Fruit fly (Drosophila melanogaster): ENCODE data around the gene trh.

The trh gene

DNA sequence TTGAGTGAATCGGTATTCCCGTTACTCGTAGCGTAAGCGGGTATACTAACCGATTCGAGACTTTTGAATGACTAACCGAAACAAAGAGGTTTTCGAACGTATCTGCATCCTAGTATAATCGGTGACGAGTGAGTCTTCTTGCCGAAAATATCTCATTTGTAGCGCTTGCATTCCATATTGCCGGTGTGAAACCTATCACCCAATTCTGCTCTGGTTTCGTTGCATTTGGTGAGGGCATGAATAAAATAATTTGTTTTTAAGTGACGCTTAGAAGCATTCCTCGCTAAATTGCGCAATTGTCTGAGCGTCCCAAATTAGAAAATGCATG lies 72.5 kb downstream of the trh start:
- no peak for TF ChIP-seq noc (tag; optimal IDR thresholded peaks at IDR 0.05)

dm6 chr3L:319145-320009 lies 73.1 kb downstream of the trh start, which contains the start of gene fwd:
fwd (minus strand) TSS chr3L:319884.
- peak; percentile 36 for TF ChIP-seq noc (tag; optimal IDR thresholded peaks at IDR 0.05)

DNA sequence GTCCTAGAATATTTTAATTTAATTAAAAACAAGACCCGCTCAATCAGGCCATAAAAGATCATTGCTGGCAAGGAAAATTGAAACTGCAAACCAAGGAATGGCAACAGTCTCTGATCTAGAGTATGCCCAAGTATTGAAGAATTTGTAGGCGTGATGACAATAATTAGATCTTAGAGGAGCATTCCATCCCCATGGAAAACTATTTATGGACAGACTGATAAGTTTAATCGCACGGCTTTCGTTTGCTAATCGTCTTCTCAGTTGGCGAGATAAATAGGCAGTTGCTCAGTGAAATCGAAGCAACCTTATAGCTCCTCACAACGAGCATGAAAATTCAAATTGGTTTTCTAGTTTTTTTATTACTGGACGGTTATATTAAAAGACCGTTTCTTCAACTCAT lies 75.6 kb downstream of the trh start, which contains the start of gene ddbt:
Gene ddbt, plus strand, starts transcription at position 301 of the 400 bp plus-strand sequence.
- TF ChIP-seq noc (tag; optimal IDR thresholded peaks at IDR 0.05), result no peak
